Worm (Caenorhabditis elegans): ENCODE data around the gene F54H5.14.

F54H5.14 gene

DNA sequence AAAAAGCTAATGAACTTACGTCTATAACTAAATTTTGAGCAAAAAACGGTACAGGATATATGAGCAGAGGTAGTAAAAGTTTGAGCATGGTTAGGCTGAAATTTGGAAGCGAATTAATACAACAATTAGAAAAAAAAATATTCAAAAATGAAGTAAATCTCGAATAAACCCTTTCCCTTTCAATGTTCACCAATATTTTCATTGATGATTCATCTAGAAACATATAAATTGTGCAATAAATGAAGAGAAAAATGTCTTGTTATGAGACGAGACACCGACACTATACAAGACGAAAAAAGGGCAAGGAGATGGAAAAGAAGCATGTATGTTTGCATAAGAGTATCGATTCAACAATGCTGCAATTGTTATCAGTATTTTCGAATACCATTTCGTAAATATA lies at the start of gene F54H5.14:
TSS of gene F54H5.14 (minus strand) at position 101 of the 400 bp plus-strand sequence.
- TF ChIP-seq pqm-1 (tag; optimal IDR thresholded peaks at IDR 0.05), result peak; percentile 30
- peak; percentile 45 for TF ChIP-seq elt-2 (tag; optimal IDR thresholded peaks at IDR 0.05)
- peak; percentile 44 for TF ChIP-seq pha-4 (tag; optimal IDR thresholded peaks at IDR 0.05)
- TF ChIP-seq elt-1 (tag; optimal IDR thresholded peaks at IDR 0.05), result no peak

DNA sequence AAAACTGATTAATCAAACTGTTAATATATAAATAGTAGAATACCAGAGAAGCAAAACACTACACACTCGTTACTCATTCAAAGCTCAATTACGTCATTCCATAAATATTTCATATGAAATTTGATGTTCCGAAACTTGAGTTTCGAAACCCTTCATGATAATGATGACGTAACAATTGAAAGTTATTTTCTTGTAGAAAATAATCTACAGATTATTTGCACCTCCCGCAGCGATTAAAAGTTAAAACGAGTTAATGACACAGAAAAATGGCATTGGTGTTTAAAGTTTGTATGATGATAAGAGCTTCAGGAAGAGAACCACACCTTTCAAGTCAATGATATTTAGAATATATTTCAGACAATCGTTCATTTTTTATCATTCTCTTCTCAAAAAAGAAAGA lies 48.7 kb upstream of the F54H5.14 start, which contains the start of gene H43E16.1:
TSS of gene H43E16.1 (plus strand) at position 375 of the 400 bp plus-strand sequence.
- TF ChIP-seq aly-2 (tag; optimal IDR thresholded peaks at IDR 0.05) (no peak), pqm-1 (tag; optimal IDR thresholded peaks at IDR 0.05) (peak; percentile 62), elt-2 (tag; optimal IDR thresholded peaks at IDR 0.05) (peak; percentile 86)

DNA sequence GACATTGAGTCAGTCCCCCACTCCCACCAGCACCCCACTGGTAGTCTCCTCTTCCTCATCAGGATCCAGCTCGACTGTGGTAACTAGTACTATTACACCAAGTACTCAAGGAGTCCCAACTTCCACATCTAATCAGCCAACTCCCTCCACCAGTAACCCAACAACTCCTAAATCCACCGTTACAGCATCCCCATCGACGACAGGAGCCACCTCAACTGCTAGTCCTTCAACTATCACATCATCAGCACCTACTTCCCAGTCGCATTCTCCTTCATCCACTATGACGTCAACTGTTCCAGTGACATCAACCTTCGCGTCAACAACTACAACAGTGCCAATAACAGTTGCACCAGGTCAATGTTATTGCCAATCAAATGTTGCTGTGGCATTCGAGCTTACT lies 43.3 kb upstream of the F54H5.14 start:
- TF ChIP-seq egl-5 (tag; optimal IDR thresholded peaks at IDR 0.05) (no peak), nhr-237 (tag; optimal IDR thresholded peaks at IDR 0.05) (no peak), daf-12 (tag; optimal IDR thresholded peaks at IDR 0.05) (no peak), unc-39 (tag; optimal IDR thresholded peaks at IDR 0.05) (no peak), elt-2 (tag; optimal IDR thresholded peaks at IDR 0.05) (no peak), skn-1 (tag; optimal IDR thresholded peaks at IDR 0.05) (no peak), aly-2 (tag; optimal IDR thresholded peaks at IDR 0.05) (no peak), nhr-11 (tag; optimal IDR thresholded peaks at IDR 0.05) (no peak), fkh-10 (GFP tag; optimal IDR thresholded peaks at IDR 0.05) (no peak), nhr-25 (tag; optimal IDR thresholded peaks at IDR 0.05) (no peak), fos-1 (tag; optimal IDR thresholded peaks at IDR 0.05) (no peak), nfya-1 (tag; optimal IDR thresholded peaks at IDR 0.05; ENCODE audit: insufficient read depth) (no peak), hmg-11 (tag; optimal IDR thresholded peaks at IDR 0.05) (no peak), mml-1 (tag; optimal IDR thresholded peaks at IDR 0.05) (no peak), ceh-9 (tag; optimal IDR thresholded peaks at IDR 0.05) (no peak)

DNA sequence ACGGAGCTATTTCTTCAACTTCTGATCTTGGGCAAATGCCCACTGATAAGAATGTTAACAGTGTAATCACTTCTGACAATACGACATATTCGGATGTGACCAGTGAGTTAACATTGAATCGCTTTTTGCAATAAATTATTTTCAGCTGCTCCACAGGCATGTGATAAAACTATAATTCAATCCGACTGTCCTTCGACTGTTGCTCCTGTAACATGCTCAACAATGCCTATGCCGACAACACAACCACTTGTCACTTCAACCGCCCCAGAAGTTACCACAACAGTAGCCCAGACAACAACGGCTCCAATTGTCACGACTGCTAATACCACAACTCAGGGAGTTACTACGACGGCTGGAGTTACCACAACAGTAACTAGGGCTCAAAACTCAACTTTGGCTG lies 42.3 kb upstream of the F54H5.14 start:
- TF ChIP-seq zag-1 (tag; optimal IDR thresholded peaks at IDR 0.05) (no peak), nfya-1 (tag; optimal IDR thresholded peaks at IDR 0.05; ENCODE audit: insufficient read depth) (no peak), elt-2 (tag; optimal IDR thresholded peaks at IDR 0.05) (no peak), jun-1 (tag; optimal IDR thresholded peaks at IDR 0.05) (no peak), elt-1 (tag; optimal IDR thresholded peaks at IDR 0.05) (no peak), unc-62 (GFP tag; optimal IDR thresholded peaks at IDR 0.05) (no peak), fos-1 (tag; optimal IDR thresholded peaks at IDR 0.05) (no peak), mdl-1 (tag; optimal IDR thresholded peaks at IDR 0.05) (no peak), nhr-12 (tag; optimal IDR thresholded peaks at IDR 0.05) (no peak), egl-5 (tag; optimal IDR thresholded peaks at IDR 0.05) (no peak), nhr-67 (tag; optimal IDR thresholded peaks at IDR 0.05) (no peak), nhr-25 (tag; optimal IDR thresholded peaks at IDR 0.05) (no peak), skn-1 (tag; optimal IDR thresholded peaks at IDR 0.05) (no peak)

DNA sequence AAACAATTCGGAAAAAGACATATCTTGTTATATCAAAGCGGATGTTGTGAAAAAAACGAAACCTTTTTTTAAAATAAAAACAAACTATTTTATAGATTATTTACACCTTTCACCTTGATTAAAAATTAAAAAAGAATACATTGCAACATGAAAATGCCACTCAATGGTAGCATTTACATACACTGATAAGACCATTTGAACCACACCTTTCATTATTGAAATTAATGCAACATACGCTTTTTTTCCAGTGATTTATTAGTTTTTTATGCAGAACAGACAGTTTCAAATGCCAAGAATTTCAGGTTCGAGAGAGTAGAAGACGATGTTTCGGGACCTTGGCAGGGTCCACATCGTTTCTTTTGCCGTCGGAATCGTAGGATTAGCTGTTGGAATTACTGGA lies 41.4 kb upstream of the F54H5.14 start, which contains the start of gene T19D12.1:
TSS of gene T19D12.1 (plus strand) at position 301 of the 400 bp plus-strand sequence.
- no peak for TF ChIP-seq fkh-10 (GFP tag; optimal IDR thresholded peaks at IDR 0.05)
- TF ChIP-seq lsy-12 (tag; optimal IDR thresholded peaks at IDR 0.05), result no peak
- no peak for TF ChIP-seq ztf-4 (tag; optimal IDR thresholded peaks at IDR 0.05)
- TF ChIP-seq eor-1 (tag; optimal IDR thresholded peaks at IDR 0.05), result no peak
- TF ChIP-seq zag-1 (tag; optimal IDR thresholded peaks at IDR 0.05), result no peak
- TF ChIP-seq elt-3 (tag; optimal IDR thresholded peaks at IDR 0.05), result no peak
- TF ChIP-seq ZK546.5 (tag; optimal IDR thresholded peaks at IDR 0.05), result no peak
- TF ChIP-seq lin-39 (tag; optimal IDR thresholded peaks at IDR 0.05), result no peak
- no peak for TF ChIP-seq unc-62 (GFP tag; optimal IDR thresholded peaks at IDR 0.05)
- no peak for TF ChIP-seq mdl-1 (tag; optimal IDR thresholded peaks at IDR 0.05)
- no peak for TF ChIP-seq ztf-11 (tag; optimal IDR thresholded peaks at IDR 0.05)
- TF ChIP-seq ceh-28 (tag; optimal IDR thresholded peaks at IDR 0.05), result no peak
- no peak for TF ChIP-seq fkh-2 (tag; optimal IDR thresholded peaks at IDR 0.05)
- TF ChIP-seq pha-4 (tag; optimal IDR thresholded peaks at IDR 0.05), result no peak
- no peak for TF ChIP-seq nhr-28 (tag; optimal IDR thresholded peaks at IDR 0.05)

Data from whole organism, L3 larva.